Worm (Caenorhabditis elegans) whole organism, young adult: ENCODE measurements around the gene atp-2.

Experiments used
- B0019.2 ChIP-seq: fragments of 200-800 bp; sonication (Bioruptor generic); conservative IDR thresholded peaks from 2 replicates; pipeline ENCODE4 v1.3.6; 2022; ENCODE audit warnings: missing genetic modification reagents, missing genetic modification characterization, missing compliant biosample characterization
- F49E8.2 ChIP-seq: sonication (generic microtip); optimal IDR thresholded peaks from 3 replicates; lab custom pipeline; 2017; ENCODE audit warnings: missing genetic modification characterization, mild to moderate bottlenecking, missing compliant biosample characterization, antibody characterized with exemption, moderate library complexity; ENCODE audit not compliant: insufficient read depth
- ceh-100 ChIP-seq: fragments of 200-800 bp; sonication (Bioruptor generic); IDR thresholded peaks from 2 replicates; pipeline ENCODE4 v1.3.6; 2022; ENCODE audit warnings: missing genetic modification reagents, missing genetic modification characterization, missing compliant biosample characterization
- egrh-3 ChIP-seq: fragments of 200-800 bp; sonication (Bioruptor generic); IDR thresholded peaks from 2 replicates; pipeline ENCODE4 v1.3.6; 2022; ENCODE audit warnings: missing genetic modification reagents, missing genetic modification characterization, missing compliant biosample characterization
- pha-4 ChIP-seq: fragments of 150-350 bp; sonication (generic microtip); optimal IDR thresholded peaks from 2 replicates; lab custom pipeline; 2014; ENCODE audit warnings: missing biosample characterization, missing genetic modification reagents, missing genetic modification characterization
- unc-130 ChIP-seq: sonication (generic microtip); optimal IDR thresholded peaks from 2 replicates; lab custom pipeline; 2016; ENCODE audit warnings: missing genetic modification reagents, missing genetic modification characterization, missing compliant biosample characterization
- xnd-1 ChIP-seq: sonication (generic microtip); optimal IDR thresholded peaks from 2 replicates; lab custom pipeline; 2016; ENCODE audit warnings: missing genotype, missing genetic modification reagents, missing genetic modification characterization, missing compliant biosample characterization
- zfh-2 ChIP-seq: fragments of 200-800 bp; sonication (Bioruptor generic); conservative IDR thresholded peaks from 2 replicates; pipeline ENCODE4 v1.3.6; 2022; ENCODE audit warnings: missing genetic modification reagents, missing genetic modification characterization, missing compliant biosample characterization
- ztf-6 ChIP-seq: fragments of 200-800 bp; sonication (Bioruptor generic); IDR thresholded peaks from 2 replicates; pipeline ENCODE4 v1.3.6; 2022; ENCODE audit warnings: missing genetic modification reagents, missing genetic modification characterization, missing compliant biosample characterization

DNA sequence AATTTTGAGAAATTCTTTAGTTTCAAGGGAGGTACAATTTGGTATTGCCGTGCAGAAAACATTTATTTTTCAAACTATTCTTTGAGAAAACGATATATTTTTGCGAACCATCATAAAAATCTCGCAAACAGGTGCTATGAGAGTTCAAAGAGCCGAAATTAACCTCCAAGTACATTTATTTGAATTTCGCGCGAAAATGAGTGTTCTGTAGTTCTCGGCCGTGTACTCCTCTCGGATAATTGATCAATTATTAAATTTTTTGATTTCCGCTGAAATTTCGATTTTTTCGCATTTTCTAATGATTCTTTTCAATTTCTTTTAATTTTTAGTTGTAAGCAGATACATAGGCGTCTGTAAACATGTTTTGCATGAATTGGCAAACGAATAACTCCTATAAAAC, 38.0 kb upstream of the atp-2 start:
- TF ChIP-seq ceh-100 (GFP tag; lab: Robert Waterston, UW): no peak
- TF ChIP-seq zfh-2 (GFP tag; lab: Robert Waterston, UW): no peak
- no peak for TF ChIP-seq F49E8.2 (tag; lab: Kevin White, UChicago)
- no peak for TF ChIP-seq ztf-6 (GFP tag; lab: Robert Waterston, UW)
- no peak for TF ChIP-seq xnd-1 (tag; lab: Kevin White, UChicago)
- TF ChIP-seq pha-4 (tag; lab: Kevin White, UChicago): no peak
- TF ChIP-seq unc-130 (GFP tag; lab: Kevin White, UChicago): peak; percentile 26
- no peak for TF ChIP-seq B0019.2 (GFP tag; lab: Robert Waterston, UW)
- TF ChIP-seq egrh-3 (GFP tag; lab: Robert Waterston, UW): no peak
